Worm (Caenorhabditis elegans) whole organism, late embryonic: ENCODE data around the gene F54F11.1.

ENCODE experiments used
- C08G9.2 ChIP-seq: sonication (generic microtip); optimal IDR thresholded peaks from 2 replicates; lab custom pipeline; 2016; ENCODE audit warnings: mild to moderate bottlenecking, missing genetic modification characterization, moderate library complexity, missing compliant biosample characterization
- F13H6.1 ChIP-seq: sonication (generic microtip); optimal IDR thresholded peaks from 2 replicates; lab custom pipeline; 2016; ENCODE audit warnings: missing genetic modification characterization, missing compliant biosample characterization
- K02D7.2 ChIP-seq: sonication (generic microtip); optimal IDR thresholded peaks from 2 replicates; lab custom pipeline; 2017; ENCODE audit warnings: mild to moderate bottlenecking, missing genetic modification characterization, missing compliant biosample characterization
- K09A11.1 ChIP-seq: sonication (generic microtip); optimal IDR thresholded peaks from 2 replicates; lab custom pipeline; 2017; ENCODE audit warnings: antibody characterized with exemption, mild to moderate bottlenecking, missing genetic modification characterization, missing compliant biosample characterization; ENCODE audit not compliant: insufficient read depth
- ahr-1 ChIP-seq: sonication (generic microtip); optimal IDR thresholded peaks from 2 replicates; lab custom pipeline; 2016; ENCODE audit warnings: missing genetic modification characterization, missing compliant biosample characterization
- ceh-19 ChIP-seq: fragments of 200-800 bp; sonication (Bioruptor generic); optimal IDR thresholded peaks from 2 replicates; lab custom pipeline; 2018; ENCODE audit warnings: mild to moderate bottlenecking, missing genetic modification characterization, missing compliant biosample characterization
- ceh-2 ChIP-seq: sonication (generic microtip); optimal IDR thresholded peaks from 2 replicates; lab custom pipeline; 2016; ENCODE audit warnings: missing genotype, missing genetic modification characterization, missing compliant biosample characterization
- ceh-22 ChIP-seq: sonication (generic microtip); optimal IDR thresholded peaks from 2 replicates; lab custom pipeline; 2017; ENCODE audit warnings: missing biosample characterization, missing genetic modification characterization
- ceh-24 ChIP-seq: sonication (generic microtip); optimal IDR thresholded peaks from 2 replicates; lab custom pipeline; 2016; ENCODE audit warnings: mild to moderate bottlenecking, missing genetic modification characterization, missing compliant biosample characterization
- ceh-34 ChIP-seq: sonication (generic microtip); optimal IDR thresholded peaks from 2 replicates; lab custom pipeline; 2016; ENCODE audit warnings: mild to moderate bottlenecking, missing genetic modification characterization, missing compliant biosample characterization
- ceh-45 ChIP-seq: fragments of 200-800 bp; sonication (Bioruptor generic); IDR thresholded peaks from 2 replicates; pipeline ENCODE4 v1.3.6; 2022; ENCODE audit warnings: missing genetic modification reagents, missing genetic modification characterization, missing compliant biosample characterization
- ceh-9 ChIP-seq: sonication (generic microtip); optimal IDR thresholded peaks from 2 replicates; lab custom pipeline; 2016; ENCODE audit warnings: mild to moderate bottlenecking, missing genetic modification characterization, inconsistent platforms, missing compliant biosample characterization
- elt-2 ChIP-seq: sonication (generic microtip); optimal IDR thresholded peaks from 2 replicates; lab custom pipeline; 2016; ENCODE audit warnings: missing genetic modification reagents, missing genetic modification characterization, missing compliant biosample characterization
- eyg-1 ChIP-seq: sonication (generic microtip); optimal IDR thresholded peaks from 2 replicates; lab custom pipeline; 2016; ENCODE audit warnings: missing genotype, missing genetic modification characterization, missing compliant biosample characterization
- fkh-6 ChIP-seq: sonication (generic microtip); optimal IDR thresholded peaks from 2 replicates; lab custom pipeline; 2016; ENCODE audit warnings: missing genetic modification characterization, missing compliant biosample characterization
- hlh-15 ChIP-seq: sonication (generic microtip); optimal IDR thresholded peaks from 2 replicates; lab custom pipeline; 2016; ENCODE audit warnings: missing genetic modification characterization, missing compliant biosample characterization
- hlh-30 ChIP-seq: sonication (generic microtip); optimal IDR thresholded peaks from 2 replicates; lab custom pipeline; 2017; ENCODE audit warnings: antibody characterized with exemption, missing genetic modification characterization, missing compliant biosample characterization; ENCODE audit not compliant: insufficient read depth
- hlh-8 ChIP-seq: sonication (generic microtip); optimal IDR thresholded peaks from 2 replicates; lab custom pipeline; 2016; ENCODE audit warnings: missing genotype, missing genetic modification characterization, missing compliant biosample characterization
- lim-6 ChIP-seq: sonication (generic microtip); optimal IDR thresholded peaks from 2 replicates; lab custom pipeline; 2016; ENCODE audit warnings: missing genetic modification characterization, missing compliant biosample characterization
- lin-11 ChIP-seq: fragments of 200-800 bp; sonication (Bioruptor generic); optimal IDR thresholded peaks from 2 replicates; lab custom pipeline; 2018; ENCODE audit warnings: mild to moderate bottlenecking, missing genetic modification characterization, missing compliant biosample characterization
- madf-2 ChIP-seq: sonication (generic microtip); optimal IDR thresholded peaks from 2 replicates; lab custom pipeline; 2017; ENCODE audit warnings: missing genetic modification characterization, missing compliant biosample characterization
- nfya-1 ChIP-seq: sonication (generic microtip); optimal IDR thresholded peaks from 2 replicates; lab custom pipeline; 2017; ENCODE audit warnings: missing genetic modification characterization, mild to moderate bottlenecking, missing compliant biosample characterization, antibody characterized with exemption, moderate library complexity
- nhr-11 ChIP-seq: fragments of 150-350 bp; optimal IDR thresholded peaks from 2 replicates; lab custom pipeline; 2014; ENCODE audit warnings: missing biosample characterization, missing genetic modification characterization
- nhr-232 ChIP-seq: sonication (generic microtip); optimal IDR thresholded peaks from 2 replicates; lab custom pipeline; 2016; ENCODE audit warnings: missing genetic modification characterization, missing compliant biosample characterization
- npax-4 ChIP-seq: sonication (generic microtip); optimal IDR thresholded peaks from 2 replicates; lab custom pipeline; 2016; ENCODE audit warnings: missing genetic modification characterization, missing compliant biosample characterization
- pag-3 ChIP-seq: sonication (generic microtip); optimal IDR thresholded peaks from 2 replicates; lab custom pipeline; 2016; ENCODE audit warnings: missing compliant biosample characterization, missing genetic modification characterization, borderline replicate concordance
- pax-1 ChIP-seq: fragments of 150-350 bp; optimal IDR thresholded peaks from 2 replicates; lab custom pipeline; 2014; ENCODE audit warnings: missing biosample characterization, missing genetic modification characterization
- pha-4 ChIP-seq: fragments of 150-350 bp; optimal IDR thresholded peaks from 2 replicates; lab custom pipeline; 2018; ENCODE audit warnings: missing biosample characterization, missing genetic modification reagents, missing genetic modification characterization
- ref-2 ChIP-seq: sonication (generic microtip); optimal IDR thresholded peaks from 2 replicates; lab custom pipeline; 2016; ENCODE audit warnings: missing genetic modification characterization, missing compliant biosample characterization
- sdc-2 ChIP-seq: sonication (generic microtip); optimal IDR thresholded peaks from 2 replicates; lab custom pipeline; 2016; ENCODE audit warnings: missing genotype, missing genetic modification characterization, missing compliant biosample characterization
- sox-4 ChIP-seq: sonication (generic microtip); optimal IDR thresholded peaks from 2 replicates; lab custom pipeline; 2017; ENCODE audit warnings: mild to moderate bottlenecking, missing genetic modification characterization, inconsistent platforms, missing compliant biosample characterization
- tbx-7 ChIP-seq: sonication (generic microtip); optimal IDR thresholded peaks from 2 replicates; lab custom pipeline; 2016; ENCODE audit warnings: missing genotype, missing genetic modification characterization, missing compliant biosample characterization
- ttx-3 ChIP-seq: sonication (generic microtip); optimal IDR thresholded peaks from 2 replicates; lab custom pipeline; 2016; ENCODE audit warnings: missing genetic modification reagents, missing genetic modification characterization, missing compliant biosample characterization
- unc-55 ChIP-seq: sonication (generic microtip); optimal IDR thresholded peaks from 2 replicates; lab custom pipeline; 2017; ENCODE audit warnings: missing biosample characterization, missing genetic modification reagents, missing genetic modification characterization
- unc-86 ChIP-seq: sonication (generic microtip); optimal IDR thresholded peaks from 2 replicates; lab custom pipeline; 2016; ENCODE audit warnings: missing genetic modification characterization, missing compliant biosample characterization

The F54F11.1 gene

ce11 chrII:13508607-13509006 is 4.9 kb downstream of the F54F11.1 start:
- no peak for TF ChIP-seq K02D7.2
- TF ChIP-seq ahr-1 (tag; lab: Kevin White, UChicago), result no peak
- no peak for TF ChIP-seq tbx-7 (tag; lab: Kevin White, UChicago)
- no peak for TF ChIP-seq unc-86
- TF ChIP-seq nfya-1, result no peak
- TF ChIP-seq F13H6.1 (tag; lab: Kevin White, UChicago), result no peak
- TF ChIP-seq ceh-19 (GFP tag; lab: Kevin White, UChicago), result no peak
- TF ChIP-seq, all 69 proteins: peak for 0

DNA sequence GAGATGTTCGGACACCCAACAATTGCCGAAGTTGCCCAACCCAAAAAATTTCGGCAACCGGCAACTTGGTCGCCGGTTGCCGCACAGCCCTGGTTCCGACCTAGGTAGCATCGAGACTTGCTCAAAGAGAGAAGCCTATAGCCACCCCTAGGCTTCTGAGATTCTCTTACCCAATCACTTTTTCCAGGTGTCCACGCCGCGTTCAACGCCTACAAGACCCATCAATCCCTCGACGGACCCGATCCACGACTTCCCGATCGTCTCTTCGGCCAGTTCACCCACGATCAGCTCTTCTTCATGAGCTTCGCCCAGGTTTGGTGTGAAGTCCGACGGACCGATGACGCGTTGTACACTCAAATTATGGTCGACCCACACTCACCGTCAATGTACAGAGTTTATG is 12.1 kb downstream of the F54F11.1 start:
- no peak for TF ChIP-seq npax-4
- no peak for TF ChIP-seq sox-4 (tag; lab: Kevin White, UChicago)
- no peak for TF ChIP-seq elt-2
- no peak for TF ChIP-seq pha-4 (tag; lab: Kevin White, UChicago)
- no peak for TF ChIP-seq nhr-11
- TF ChIP-seq ceh-2, result no peak
- no peak for TF ChIP-seq ref-2 (tag; lab: Kevin White, UChicago)
- TF ChIP-seq hlh-15 (tag; lab: Kevin White, UChicago), result no peak
- no peak for TF ChIP-seq eyg-1 (tag; lab: Kevin White, UChicago)
- no peak for TF ChIP-seq tbx-7 (tag; lab: Kevin White, UChicago)
- no peak for TF ChIP-seq ceh-22
- TF ChIP-seq ceh-45 (GFP tag; lab: Robert Waterston, UW), result no peak
- no peak for TF ChIP-seq fkh-6 (tag; lab: Kevin White, UChicago)
- no peak for TF ChIP-seq ceh-9 (tag; lab: Kevin White, UChicago)
- no peak for TF ChIP-seq unc-55 (GFP tag; lab: Kevin White, UChicago)
- no peak for TF ChIP-seq lin-11 (tag; lab: Kevin White, UChicago)
- TF ChIP-seq madf-2 (tag; lab: Kevin White, UChicago), result no peak
- TF ChIP-seq C08G9.2 (tag; lab: Kevin White, UChicago), result no peak
- no peak for TF ChIP-seq sdc-2 (tag; lab: Kevin White, UChicago)

DNA sequence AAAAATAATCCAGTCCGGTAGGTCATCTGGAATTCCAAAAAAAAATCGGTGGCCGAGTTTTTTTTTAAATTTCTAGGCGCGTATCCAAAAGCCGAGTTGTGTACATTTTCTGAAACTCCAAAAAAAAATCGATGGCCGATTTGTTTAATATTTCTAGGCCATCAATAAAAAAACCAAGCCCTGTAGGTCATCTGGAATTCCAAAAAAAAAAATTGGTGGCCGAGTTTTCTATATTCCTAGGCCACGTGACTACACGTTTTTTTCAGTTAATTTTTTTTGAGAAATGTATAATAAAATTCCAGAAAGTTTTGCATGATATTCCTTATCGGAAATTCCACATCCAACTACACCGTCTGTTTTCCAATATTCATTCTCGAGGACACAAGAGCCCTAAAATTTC is 13.8 kb downstream of the F54F11.1 start, which contains the start of gene sre-45:
TSS of gene sre-45 (plus strand) at position 301 of the 400 bp plus-strand sequence.
- no peak for TF ChIP-seq sdc-2 (tag; lab: Kevin White, UChicago)
- no peak for TF ChIP-seq ceh-24 (tag; lab: Kevin White, UChicago)
- no peak for TF ChIP-seq lim-6
- no peak for TF ChIP-seq ceh-2
- no peak for TF ChIP-seq eyg-1 (tag; lab: Kevin White, UChicago)
- no peak for TF ChIP-seq hlh-8
- TF ChIP-seq ttx-3, result no peak
- no peak for TF ChIP-seq ceh-34
- TF ChIP-seq pag-3 (tag; lab: Kevin White, UChicago), result no peak
- TF ChIP-seq K09A11.1, result no peak

ce11 chrII:13521179-13521616 is 17.4 kb downstream of the F54F11.1 start:
- TF ChIP-seq pag-3 (tag; lab: Kevin White, UChicago) (no peak), nhr-232 (tag; lab: Kevin White, UChicago) (no peak)

ce11 chrII:13521977-13522404 is 18.2 kb downstream of the F54F11.1 start:
- TF ChIP-seq pax-1, result no peak
- TF ChIP-seq hlh-30, result no peak
